Fruit fly (Drosophila melanogaster) whole organism, adult: ENCODE results near the gene CG44005.

Experiments used
- CG11617 ChIP-seq: fragments of 200-800 bp; sonication (Bioruptor generic); optimal IDR thresholded peaks from 2 replicates; lab custom pipeline; 2017; ENCODE audit warnings: mild to moderate bottlenecking, missing biosample characterization, missing genetic modification reagents, missing genetic modification characterization
- CG1620 ChIP-seq: fragments of 200-800 bp; sonication (Bioruptor generic); optimal IDR thresholded peaks from 2 replicates; lab custom pipeline; 2016; ENCODE audit warnings: missing biosample characterization, missing genetic modification characterization
- Hr96 ChIP-seq: fragments of 200-800 bp; sonication (Bioruptor generic); optimal IDR thresholded peaks from 2 replicates; lab custom pipeline; 2016; ENCODE audit warnings: missing biosample characterization, missing genetic modification characterization
- tj ChIP-seq: fragments of 200-800 bp; sonication (Bioruptor generic); optimal IDR thresholded peaks from 3 replicates; lab custom pipeline; 2017; ENCODE audit warnings: missing biosample characterization, mild to moderate bottlenecking, missing genetic modification characterization, moderate library complexity

dm6 chr3L:18032478-18033343 lies 39.2 kb downstream of the CG44005 start:
- TF ChIP-seq tj (peak; percentile 60), CG1620 (GFP tag; lab: Kevin White, UChicago) (peak; percentile 4), Hr96 (GFP tag; lab: Kevin White, UChicago) (no peak), CG11617 (GFP tag; lab: Kevin White, UChicago) (peak; percentile 4)
